Fruit fly (Drosophila melanogaster): ENCODE data around the gene Archease.
A peak's percentile ranks its signal among the peaks of the same experiment; 100 is the strongest.

Gene Archease

dm6 chr3R:21619117-21619650, 43.6 kb downstream of the Archease start, which contains the start of gene InR (continued):
- TF ChIP-seq CG43689 (GFP tag; IDR thresholded peaks at IDR 0.05) (no peak), ase (GFP tag; IDR thresholded peaks at IDR 0.05) (no peak), Ets65A (GFP tag) (peak; percentile 98), CG3847 (GFP tag; IDR thresholded peaks at IDR 0.05) (no peak), CG12155 (GFP tag; optimal IDR thresholded peaks at IDR 0.05) (peak; percentile 68), CG14710 (tag; optimal IDR thresholded peaks at IDR 0.05) (peak; percentile 29), CG10979 (tag; optimal IDR thresholded peaks at IDR 0.05) (peak; percentile 47), Jarid2 (GFP tag; optimal IDR thresholded peaks at IDR 0.05) (peak; percentile 100), BEAF-32 (GFP tag; optimal IDR thresholded peaks at IDR 0.05) (peak; percentile 45), NfI (GFP tag; optimal IDR thresholded peaks at IDR 0.05) (peak; percentile 80), CG18764 (GFP tag; optimal IDR thresholded peaks at IDR 0.05) (peak; percentile 49), slbo (GFP tag; IDR thresholded peaks at IDR 0.05) (no peak), Nf-YC (tag; optimal IDR thresholded peaks at IDR 0.05) (peak; percentile 39), CG32772 (GFP tag; IDR thresholded peaks at IDR 0.05) (no peak), dysf (GFP tag; IDR thresholded peaks at IDR 0.05) (no peak), H2.0 (GFP tag; IDR thresholded peaks at IDR 0.05) (no peak), CG3838 (GFP tag; optimal IDR thresholded peaks at IDR 0.05) (no peak), dimm (GFP tag; IDR thresholded peaks at IDR 0.05) (no peak), eve (GFP tag; optimal IDR thresholded peaks at IDR 0.05) (no peak), CG4424 (GFP tag; optimal IDR thresholded peaks at IDR 0.05) (peak; percentile 46), Ravus (GFP tag; IDR thresholded peaks at IDR 0.05) (no peak), luna (GFP tag; optimal IDR thresholded peaks at IDR 0.05) (peak; percentile 65), CG2889 (GFP tag; IDR thresholded peaks at IDR 0.05) (no peak), NC2β (GFP tag; optimal IDR thresholded peaks at IDR 0.05) (peak; percentile 55), Doc3 (GFP tag; IDR thresholded peaks at IDR 0.05; ENCODE audit: partially characterized antibody) (no peak), yki (optimal IDR thresholded peaks at IDR 0.05) (no peak), CG3407 (GFP tag; optimal IDR thresholded peaks at IDR 0.05) (peak; percentile 17), Bdp1 (GFP tag; optimal IDR thresholded peaks at IDR 0.05) (peak; percentile 67), Awh (GFP tag; IDR thresholded peaks at IDR 0.05) (no peak), CG17829 (tag; optimal IDR thresholded peaks at IDR 0.05) (peak; percentile 40), E2f1 (GFP tag; IDR thresholded peaks at IDR 0.05) (no peak), her (GFP tag; optimal IDR thresholded peaks at IDR 0.05) (peak; percentile 89), CG17359 (tag; optimal IDR thresholded peaks at IDR 0.05) (peak; percentile 57), HHEX (GFP tag; optimal IDR thresholded peaks at IDR 0.05) (peak; percentile 71), B-H1 (GFP tag; IDR thresholded peaks at IDR 0.05) (no peak), Stat92E (GFP tag; optimal IDR thresholded peaks at IDR 0.05) (peak in 1 of 3 experiments; percentile 90), stwl (tag; optimal IDR thresholded peaks at IDR 0.05) (peak; percentile 22), CG15601 (tag; optimal IDR thresholded peaks at IDR 0.05) (no peak), nmo (GFP tag; optimal IDR thresholded peaks at IDR 0.05) (peak; percentile 37), GATAe (GFP tag; conservative IDR thresholded peaks at IDR 0.05) (no peak), dpn (GFP tag; optimal IDR thresholded peaks at IDR 0.05) (peak; percentile 80 to 85), CG6813 (GFP tag; optimal IDR thresholded peaks at IDR 0.05) (peak; percentile 54), jing (GFP tag; optimal IDR thresholded peaks at IDR 0.05) (peak; percentile 20), knrl (GFP tag; IDR thresholded peaks at IDR 0.05; ENCODE audit: partially characterized antibody) (no peak), Sin3A (optimal IDR thresholded peaks at IDR 0.05) (no peak), Scr (GFP tag; IDR thresholded peaks at IDR 0.05; ENCODE audit: partially characterized antibody) (no peak), CG13775 (GFP tag; optimal IDR thresholded peaks at IDR 0.05) (peak; percentile 19), CG6272 (GFP tag; IDR thresholded peaks at IDR 0.05) (0 out of 2 replicates have a peak, but pooled peaks have one; percentile 26), Deaf1 (tag; optimal IDR thresholded peaks at IDR 0.05) (peak; percentile 66), CG7556 (GFP tag; optimal IDR thresholded peaks at IDR 0.05) (peak; percentile 49), CG8290 (GFP tag; optimal IDR thresholded peaks at IDR 0.05) (peak; percentile 63), CG8290 (tag; optimal IDR thresholded peaks at IDR 0.05) (peak; percentile 1 to 95)
